Worm (Caenorhabditis elegans): ENCODE measurements around the gene zyg-1.
A peak's percentile ranks its signal among the peaks of the same experiment; 100 is the strongest.

zyg-1 gene

ce11 chrII:5698869-5699268, 49.3 kb downstream of the zyg-1 start, which contains the start of the genes C25H3.10 and C25H3.1:
TSS of gene C25H3.10 (minus strand) at chrII:5698969.
TSS of gene C25H3.1 (plus strand) at chrII:5699071.
- TF ChIP-seq tab-1 (GFP tag; IDR thresholded peaks at IDR 0.05) (no peak), T22C8.4 (GFP tag; IDR thresholded peaks at IDR 0.05) (no peak), klf-2 (GFP tag; conservative IDR thresholded peaks at IDR 0.05) (no peak), med-1 (GFP tag; optimal IDR thresholded peaks at IDR 0.05; ENCODE audit: insufficient read depth) (no peak), flt-1 (GFP tag; IDR thresholded peaks at IDR 0.05) (no peak), ztf-29 (GFP tag; IDR thresholded peaks at IDR 0.05) (no peak), cog-1 (tag; optimal IDR thresholded peaks at IDR 0.05) (no peak), ztf-23 (GFP tag; IDR thresholded peaks at IDR 0.05) (no peak), ref-1 (GFP tag; conservative IDR thresholded peaks at IDR 0.05) (no peak)

- no peak for TF ChIP-seq klf-2 (GFP tag; conservative IDR thresholded peaks at IDR 0.05)
- no peak for TF ChIP-seq T22C8.4 (GFP tag; IDR thresholded peaks at IDR 0.05)
- no peak for TF ChIP-seq med-1 (GFP tag; optimal IDR thresholded peaks at IDR 0.05; ENCODE audit: insufficient read depth)
- no peak for TF ChIP-seq ztf-29 (GFP tag; IDR thresholded peaks at IDR 0.05)
- TF ChIP-seq ztf-23 (GFP tag; IDR thresholded peaks at IDR 0.05), result no peak
- TF ChIP-seq ref-1 (GFP tag; conservative IDR thresholded peaks at IDR 0.05), result no peak
- no peak for TF ChIP-seq tab-1 (GFP tag; IDR thresholded peaks at IDR 0.05)
- no peak for TF ChIP-seq cog-1 (tag; optimal IDR thresholded peaks at IDR 0.05)
- no peak for TF ChIP-seq flt-1 (GFP tag; IDR thresholded peaks at IDR 0.05)
These were observed 51.9 kb downstream of the zyg-1 start for ce11 chrII:5701485-5701884.

DNA sequence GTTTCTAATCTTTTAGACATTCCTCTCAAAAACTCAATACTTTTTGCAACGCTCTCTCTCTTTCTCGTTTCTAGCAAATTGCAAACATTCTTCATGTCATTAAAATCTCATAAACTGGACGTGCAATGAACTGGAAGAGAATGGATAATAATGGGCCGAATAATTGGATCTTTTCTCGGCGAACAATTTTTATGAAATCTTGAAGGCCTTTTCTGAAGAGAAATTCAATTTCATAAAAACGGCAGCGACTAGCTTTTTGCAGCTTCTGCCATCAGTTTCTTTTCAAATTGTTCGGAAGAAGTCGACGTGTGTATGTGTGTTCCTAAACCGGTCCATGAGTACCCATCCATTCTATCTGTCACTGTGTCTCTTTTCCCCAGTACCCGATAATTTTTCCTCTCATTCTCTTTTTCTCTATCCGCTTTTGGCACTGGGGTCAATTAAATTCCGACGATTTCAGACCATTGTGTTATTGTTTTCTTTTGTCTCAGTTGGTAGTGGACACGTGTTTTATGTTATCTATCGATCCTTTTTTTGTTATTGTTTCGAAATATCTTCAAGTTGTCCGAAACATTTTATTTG, 53.2 kb downstream of the zyg-1 start:
- TF ChIP-seq cog-1 (tag; optimal IDR thresholded peaks at IDR 0.05) (no peak), ztf-23 (GFP tag; IDR thresholded peaks at IDR 0.05) (0 out of 2 replicates have a peak, but pooled peaks have one; percentile 11)

All from whole organism, midembryonic.